Fruit fly (Drosophila melanogaster): ENCODE results near the gene CG34241.
A peak's percentile ranks its signal among the peaks of the same experiment; 100 is the strongest.

The CG34241 gene

dm6 chr3L:12078551-12079318 is 49.0 kb upstream of the CG34241 start (continued):
- peak; percentile 16 for TF ChIP-seq CG11504 (tag; optimal IDR thresholded peaks at IDR 0.05)
- peak; percentile 38 for TF ChIP-seq dmrt11E (tag; optimal IDR thresholded peaks at IDR 0.05)
- TF ChIP-seq CG31441 (GFP tag; IDR thresholded peaks at IDR 0.05): 0 out of 2 replicates have a peak, but pooled peaks have one; percentile 11
- TF ChIP-seq Sox100B (GFP tag; optimal IDR thresholded peaks at IDR 0.05): peak; percentile 41
- peak; percentile 70 for TF ChIP-seq CG15601 (tag; optimal IDR thresholded peaks at IDR 0.05)
- TF ChIP-seq CG17385 (GFP tag; optimal IDR thresholded peaks at IDR 0.05): peak; percentile 37
- TF ChIP-seq stc (GFP tag; IDR thresholded peaks at IDR 0.05): no peak
- no peak for TF ChIP-seq gem (tag; optimal IDR thresholded peaks at IDR 0.05)
- peak; percentile 4 for TF ChIP-seq Nf-YC (tag; optimal IDR thresholded peaks at IDR 0.05)
- peak; percentile 23 for TF ChIP-seq CG6813 (GFP tag; optimal IDR thresholded peaks at IDR 0.05)
- TF ChIP-seq Pdp1 (GFP tag; optimal IDR thresholded peaks at IDR 0.05): peak in 1 of 2 experiments; percentile 61
- peak; percentile 33 for TF ChIP-seq Fer3 (tag; optimal IDR thresholded peaks at IDR 0.05)
- peak; percentile 19 for TF ChIP-seq Kr (GFP tag; optimal IDR thresholded peaks at IDR 0.05)
- TF ChIP-seq caup (GFP tag; optimal IDR thresholded peaks at IDR 0.05; ENCODE audit: severe bottlenecking): peak; percentile 39
- TF ChIP-seq CG1024 (GFP tag; IDR thresholded peaks at IDR 0.05): no peak
- TF ChIP-seq CrebB (tag; optimal IDR thresholded peaks at IDR 0.05): peak; percentile 10
- no peak for TF ChIP-seq zfh1 (GFP tag; IDR thresholded peaks at IDR 0.05)
- peak; percentile 2 for TF ChIP-seq CG9817 (tag; optimal IDR thresholded peaks at IDR 0.05)
- peak; percentile 9 for TF ChIP-seq D19A (tag; optimal IDR thresholded peaks at IDR 0.05)
- peak; percentile 41 for TF ChIP-seq CG34376 (GFP tag; optimal IDR thresholded peaks at IDR 0.05)
- peak; percentile 41; the same call in 2 of the 3 replicates for TF ChIP-seq ci (GFP tag; IDR thresholded peaks at IDR 0.05)
- TF ChIP-seq mirr (GFP tag; optimal IDR thresholded peaks at IDR 0.05): peak; percentile 69
- TF ChIP-seq sens (GFP tag): peak; percentile 16
- peak; percentile 9 for TF ChIP-seq CG3281 (GFP tag; optimal IDR thresholded peaks at IDR 0.05)
- TF ChIP-seq odd (GFP tag; optimal IDR thresholded peaks at IDR 0.05): peak; percentile 61
- TF ChIP-seq CG8388 (GFP tag; optimal IDR thresholded peaks at IDR 0.05): no peak
- no peak for TF ChIP-seq pum (GFP tag; optimal IDR thresholded peaks at IDR 0.05)
- TF ChIP-seq E2f2 (GFP tag; IDR thresholded peaks at IDR 0.05): peak; percentile 15; the same call in 1 of the 2 replicates
- peak; percentile 69 for TF ChIP-seq CG33557 (GFP tag; optimal IDR thresholded peaks at IDR 0.05)
- TF ChIP-seq CG7839 (tag; optimal IDR thresholded peaks at IDR 0.05): peak; percentile 17
- peak; percentile 23 for TF ChIP-seq nom (GFP tag; optimal IDR thresholded peaks at IDR 0.05)
- no peak for TF ChIP-seq Doc2 (GFP tag; IDR thresholded peaks at IDR 0.05)
- TF ChIP-seq HLHmδ (GFP tag; optimal IDR thresholded peaks at IDR 0.05): peak; percentile 75
- no peak for TF ChIP-seq gcm (GFP tag; optimal IDR thresholded peaks at IDR 0.05)
- TF ChIP-seq eyg (GFP tag; optimal IDR thresholded peaks at IDR 0.05): no peak
- no peak for TF ChIP-seq jigr1 (GFP tag; IDR thresholded peaks at IDR 0.05)
- TF ChIP-seq BEAF-32 (GFP tag; optimal IDR thresholded peaks at IDR 0.05): no peak
- peak; percentile 31 for TF ChIP-seq Side (GFP tag; optimal IDR thresholded peaks at IDR 0.05)
- peak; percentile 72 for TF ChIP-seq Vsx1 (GFP tag; optimal IDR thresholded peaks at IDR 0.05)
- 0 out of 2 replicates have a peak, but pooled peaks have one; percentile 18 for TF ChIP-seq Rfx (GFP tag; IDR thresholded peaks at IDR 0.05)
- TF ChIP-seq CG6254 (GFP tag; optimal IDR thresholded peaks at IDR 0.05): peak; percentile 33
- TF ChIP-seq br (optimal IDR thresholded peaks at IDR 0.05): no peak
- no peak for TF ChIP-seq dpn (GFP tag; optimal IDR thresholded peaks at IDR 0.05)
- TF ChIP-seq gro (GFP tag; optimal IDR thresholded peaks at IDR 0.05): peak; percentile 1
- peak; percentile 2 for TF ChIP-seq CG5180 (GFP tag; optimal IDR thresholded peaks at IDR 0.05)
- TF ChIP-seq nerfin-1 (tag; optimal IDR thresholded peaks at IDR 0.05): peak; percentile 22
- no peak for TF ChIP-seq Dip3 (GFP tag; optimal IDR thresholded peaks at IDR 0.05)
- no peak for TF ChIP-seq al (GFP tag; IDR thresholded peaks at IDR 0.05)
